Fruit fly (Drosophila melanogaster) whole organism, embryonic: Measurements from ENCODE around the gene CG6225.

Experiments used
- Atf6 ChIP-seq: fragments of 200-800 bp; sonication (Bioruptor generic); IDR thresholded peaks from 2 replicates; pipeline ENCODE4 v1.3.6; 2022; ENCODE audit warnings: missing biosample characterization, missing genetic modification characterization
- BEAF-32 ChIP-seq: fragments of 200-800 bp; sonication (Bioruptor generic); optimal IDR thresholded peaks from 3 replicates; lab custom pipeline; 2017; ENCODE audit warnings: missing biosample characterization, missing genetic modification characterization, mild to moderate bottlenecking, moderate library complexity, missing genetic modification reagents
- BtbVII ChIP-seq: fragments of 200-800 bp; sonication (Bioruptor generic); optimal IDR thresholded peaks from 3 replicates; lab custom pipeline; 2017; ENCODE audit warnings: missing biosample characterization, mild to moderate bottlenecking, missing genetic modification characterization
- CG10543 ChIP-seq: fragments of 200-800 bp; sonication (Bioruptor generic); optimal IDR thresholded peaks from 3 replicates; lab custom pipeline; 2017; ENCODE audit warnings: missing biosample characterization, mild to moderate bottlenecking, missing genetic modification characterization, moderate library complexity
- CG12299 ChIP-seq: fragments of 200-800 bp; sonication (Bioruptor generic); optimal IDR thresholded peaks from 2 replicates; lab custom pipeline; 2018; ENCODE audit warnings: missing biosample characterization, mild to moderate bottlenecking, missing genetic modification characterization
- CG12659 ChIP-seq: fragments of 200-800 bp; sonication (Bioruptor generic); optimal IDR thresholded peaks from 3 replicates; lab custom pipeline; 2017; ENCODE audit warnings: mild to moderate bottlenecking, missing biosample characterization, missing genetic modification reagents, missing genetic modification characterization
- CG13123 ChIP-seq: fragments of 200-800 bp; sonication (Bioruptor generic); optimal IDR thresholded peaks from 2 replicates; lab custom pipeline; 2016; ENCODE audit warnings: missing biosample characterization, missing genetic modification characterization
- CG13775 ChIP-seq: fragments of 200-800 bp; sonication (Bioruptor generic); optimal IDR thresholded peaks from 3 replicates; lab custom pipeline; 2017; ENCODE audit warnings: missing biosample characterization, mild to moderate bottlenecking, missing genetic modification characterization
- CG15011 ChIP-seq: fragments of 200-800 bp; sonication (Bioruptor generic); optimal IDR thresholded peaks from 3 replicates; lab custom pipeline; 2018; ENCODE audit warnings: missing biosample characterization, mild to moderate bottlenecking, missing genetic modification characterization
- CG16779 ChIP-seq: fragments of 200-800 bp; sonication (Bioruptor generic); IDR thresholded peaks from 2 replicates; pipeline ENCODE4 v1.3.6; 2022; ENCODE audit warnings: missing biosample characterization, missing genetic modification characterization
- CG16813 ChIP-seq: fragments of 200-800 bp; sonication (Bioruptor generic); IDR thresholded peaks from 3 replicates; pipeline ENCODE4 v1.3.6; 2022; ENCODE audit warnings: missing biosample characterization, missing genetic modification characterization; ENCODE audit not compliant: partially characterized antibody
- CG17802 ChIP-seq: fragments of 200-800 bp; sonication (Bioruptor generic); optimal IDR thresholded peaks from 2 replicates; lab custom pipeline; 2018; ENCODE audit warnings: missing biosample characterization, mild to moderate bottlenecking, missing genetic modification characterization, moderate library complexity
- CG18476 ChIP-seq: fragments of 200-800 bp; sonication (Bioruptor generic); optimal IDR thresholded peaks from 2 replicates; lab custom pipeline; 2016; ENCODE audit warnings: missing biosample characterization, mild to moderate bottlenecking, missing genetic modification characterization
- CG2202 ChIP-seq: fragments of 200-800 bp; sonication (Bioruptor generic); optimal IDR thresholded peaks from 2 replicates; lab custom pipeline; 2018; ENCODE audit warnings: missing biosample characterization, mild to moderate bottlenecking, missing genetic modification characterization
- CG32532 ChIP-seq: fragments of 200-800 bp; sonication (Bioruptor generic); IDR thresholded peaks from 2 replicates; pipeline ENCODE4 v1.3.6; 2022; ENCODE audit warnings: missing biosample characterization, missing genetic modification characterization
- CG34376 ChIP-seq: fragments of 200-800 bp; sonication (Bioruptor generic); optimal IDR thresholded peaks from 2 replicates; lab custom pipeline; 2018; ENCODE audit warnings: missing biosample characterization, mild to moderate bottlenecking, missing genetic modification characterization
- CG4707 ChIP-seq: fragments of 200-800 bp; sonication (Bioruptor generic); optimal IDR thresholded peaks from 2 replicates; lab custom pipeline; 2018; ENCODE audit warnings: missing biosample characterization, mild to moderate bottlenecking, missing genetic modification characterization, moderate library complexity
- CoRest ChIP-seq: fragments of 200-800 bp; sonication (Bioruptor generic); optimal IDR thresholded peaks from 3 replicates; lab custom pipeline; 2018; ENCODE audit warnings: missing biosample characterization, mild to moderate bottlenecking, missing genetic modification characterization, moderate library complexity
- Ets65A ChIP-seq: fragments of 200-800 bp; sonication (Bioruptor generic); peaks from one replicate; lab custom pipeline; 2016; ENCODE audit warnings: missing biosample characterization, missing genetic modification characterization
- Ets97D ChIP-seq: fragments of 200-800 bp; sonication (Bioruptor generic); optimal IDR thresholded peaks from 3 replicates; lab custom pipeline; 2016; ENCODE audit warnings: missing biosample characterization, missing genetic modification characterization
- Hmx ChIP-seq: fragments of 200-800 bp; sonication (Bioruptor generic); optimal IDR thresholded peaks from 2 replicates; lab custom pipeline; 2016; ENCODE audit warnings: missing biosample characterization, missing genetic modification characterization
- Hr78 ChIP-seq, 2 experiments: fragments of 200-800 bp in 1 of 2; fragments of >200 bp in 1 of 2; sonication (Bioruptor generic) in 1 of 2; optimal IDR thresholded peaks; 2 replicates each; lab custom pipeline; 2017 to 2019; ENCODE audit warnings: missing biosample characterization in 2 of 2, missing genetic modification characterization in 2 of 2, mild to moderate bottlenecking in 1 of 2, moderate library complexity in 1 of 2
- Jarid2 ChIP-seq: fragments of 200-800 bp; sonication (Bioruptor generic); optimal IDR thresholded peaks from 3 replicates; lab custom pipeline; 2017; ENCODE audit warnings: mild to moderate bottlenecking, missing biosample characterization, missing genetic modification reagents, missing genetic modification characterization
- Neu2 ChIP-seq: fragments of 200-800 bp; sonication (Bioruptor generic); optimal IDR thresholded peaks from 3 replicates; lab custom pipeline; 2016; ENCODE audit warnings: missing biosample characterization, missing genetic modification characterization, borderline replicate concordance
- Pdp1 ChIP-seq, 2 experiments: fragments of 200-800 bp; sonication (Bioruptor generic); optimal IDR thresholded peaks; 3 replicates each; lab custom pipeline; 2016; ENCODE audit warnings: missing biosample characterization in 2 of 2, missing genetic modification characterization in 2 of 2, mild to moderate bottlenecking in 1 of 2, moderate library complexity in 1 of 2
- Rfx ChIP-seq: fragments of 200-800 bp; sonication (Bioruptor generic); IDR thresholded peaks from 2 replicates; pipeline ENCODE4 v1.3.6; 2022; ENCODE audit warnings: missing biosample characterization, missing genetic modification characterization
- Sox102F ChIP-seq: fragments of 200-800 bp; sonication (Bioruptor generic); optimal IDR thresholded peaks from 2 replicates; lab custom pipeline; 2018; ENCODE audit warnings: missing biosample characterization, mild to moderate bottlenecking, missing genetic modification characterization, moderate library complexity
- Tbp ChIP-seq: fragments of >200 bp; optimal IDR thresholded peaks from 2 replicates; lab custom pipeline; 2018; ENCODE audit warnings: missing biosample characterization, missing genetic modification characterization
- YL-1 ChIP-seq: fragments of 200-800 bp; sonication (Bioruptor generic); optimal IDR thresholded peaks from 3 replicates; lab custom pipeline; 2017; ENCODE audit warnings: missing biosample characterization, mild to moderate bottlenecking, missing genetic modification characterization
- cad ChIP-seq: fragments of >200 bp; optimal IDR thresholded peaks from 2 replicates; lab custom pipeline; 2017; ENCODE audit warnings: missing biosample characterization, missing genetic modification characterization
- cato ChIP-seq: fragments of 200-800 bp; sonication (Bioruptor generic); optimal IDR thresholded peaks from 2 replicates; lab custom pipeline; 2016; ENCODE audit warnings: missing biosample characterization, missing genetic modification characterization, borderline replicate concordance
- cwo ChIP-seq: fragments of 200-800 bp; sonication (Bioruptor generic); optimal IDR thresholded peaks from 3 replicates; lab custom pipeline; 2017; ENCODE audit warnings: missing biosample characterization, missing genetic modification characterization, mild to moderate bottlenecking, moderate library complexity, missing genetic modification reagents
- exex ChIP-seq: fragments of 200-800 bp; sonication (Bioruptor generic); optimal IDR thresholded peaks from 4 replicates; lab custom pipeline; 2018; ENCODE audit warnings: missing biosample characterization, mild to moderate bottlenecking, missing genetic modification characterization, moderate library complexity
- gce ChIP-seq: fragments of 200-800 bp; sonication (Bioruptor generic); IDR thresholded peaks from 3 replicates; pipeline ENCODE4 v1.3.6; 2022; ENCODE audit warnings: missing biosample characterization, missing genetic modification characterization
- gfzf ChIP-seq: fragments of 200-800 bp; sonication (Bioruptor generic); optimal IDR thresholded peaks from 2 replicates; lab custom pipeline; 2016; ENCODE audit warnings: missing biosample characterization, mild to moderate bottlenecking, missing genetic modification characterization, moderate library complexity
- grn ChIP-seq: fragments of 200-800 bp; sonication (Bioruptor generic); optimal IDR thresholded peaks from 3 replicates; lab custom pipeline; 2017; ENCODE audit warnings: missing biosample characterization, missing genetic modification characterization
- hbn ChIP-seq: fragments of 200-800 bp; sonication (Bioruptor generic); IDR thresholded peaks from 2 replicates; pipeline ENCODE4 v1.3.6; 2022; ENCODE audit warnings: missing biosample characterization, missing genetic modification characterization; ENCODE audit not compliant: partially characterized antibody
- jumu ChIP-seq: fragments of 200-800 bp; sonication (Bioruptor generic); optimal IDR thresholded peaks from 3 replicates; lab custom pipeline; 2016; ENCODE audit warnings: missing biosample characterization, missing genetic modification characterization
- kay ChIP-seq: fragments of 200-800 bp; sonication (Bioruptor generic); optimal IDR thresholded peaks from 2 replicates; lab custom pipeline; 2016; ENCODE audit warnings: missing biosample characterization, missing genetic modification characterization
- mirr ChIP-seq: fragments of 200-800 bp; sonication (Bioruptor generic); optimal IDR thresholded peaks from 3 replicates; lab custom pipeline; 2018; ENCODE audit warnings: missing biosample characterization, mild to moderate bottlenecking, missing genetic modification characterization
- sd ChIP-seq: fragments of 200-800 bp; sonication (Bioruptor generic); optimal IDR thresholded peaks from 3 replicates; lab custom pipeline; 2018; ENCODE audit warnings: missing biosample characterization, mild to moderate bottlenecking, missing genetic modification characterization, moderate library complexity
- sens ChIP-seq: fragments of 200-800 bp; sonication (Bioruptor generic); peaks from one replicate; lab custom pipeline; 2016; ENCODE audit warnings: missing biosample characterization, missing genetic modification characterization
- sr ChIP-seq: fragments of 200-800 bp; sonication (Bioruptor generic); IDR thresholded peaks from 3 replicates; pipeline ENCODE4 v1.3.6; 2022; ENCODE audit warnings: missing biosample characterization, missing genetic modification characterization
- sug ChIP-seq: fragments of 200-800 bp; optimal IDR thresholded peaks from 2 replicates; lab custom pipeline; 2019; ENCODE audit warnings: missing biosample characterization, mild to moderate bottlenecking, missing genetic modification characterization, moderate library complexity
- toy ChIP-seq: fragments of 200-800 bp; sonication (Bioruptor generic); IDR thresholded peaks from 2 replicates; pipeline ENCODE4 v1.3.6; 2022; ENCODE audit warnings: missing biosample characterization, missing genetic modification characterization

CG6225 gene

DNA sequence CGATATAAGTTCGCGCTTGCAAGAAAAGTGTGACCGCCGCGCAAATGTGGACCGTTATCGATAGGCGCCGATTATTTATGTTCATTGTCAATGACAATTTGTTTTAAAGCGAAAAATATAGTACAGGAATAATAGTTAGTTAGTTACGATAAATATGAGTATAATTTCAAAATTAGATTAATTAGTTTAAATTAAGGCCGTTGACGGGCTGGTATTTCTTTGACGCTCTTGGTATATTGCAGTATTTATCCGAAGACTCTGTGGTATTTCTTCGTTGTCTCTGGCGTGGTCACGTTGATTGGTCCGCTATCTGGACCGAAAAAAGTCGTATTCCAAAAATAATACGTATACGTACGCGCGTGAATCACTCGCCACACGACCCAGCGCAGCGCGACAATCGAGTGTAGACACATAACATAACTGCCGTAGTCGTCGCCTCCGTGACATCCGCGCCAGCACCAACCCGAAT, 43.2 kb downstream of the CG6225 start (continued):
- TF ChIP-seq gce (GFP tag; lab: Robert Waterston, UW) (no peak), cad (GFP tag; lab: Kevin White, UChicago) (no peak), CG16813 (GFP tag; lab: Robert Waterston, UW) (peak; percentile 68), toy (no peak), CG13123 (no peak), CG13775 (peak; percentile 10), hbn (GFP tag; lab: Robert Waterston, UW) (0 out of 2 replicates have a peak, but pooled peaks have one; percentile 31)

DNA sequence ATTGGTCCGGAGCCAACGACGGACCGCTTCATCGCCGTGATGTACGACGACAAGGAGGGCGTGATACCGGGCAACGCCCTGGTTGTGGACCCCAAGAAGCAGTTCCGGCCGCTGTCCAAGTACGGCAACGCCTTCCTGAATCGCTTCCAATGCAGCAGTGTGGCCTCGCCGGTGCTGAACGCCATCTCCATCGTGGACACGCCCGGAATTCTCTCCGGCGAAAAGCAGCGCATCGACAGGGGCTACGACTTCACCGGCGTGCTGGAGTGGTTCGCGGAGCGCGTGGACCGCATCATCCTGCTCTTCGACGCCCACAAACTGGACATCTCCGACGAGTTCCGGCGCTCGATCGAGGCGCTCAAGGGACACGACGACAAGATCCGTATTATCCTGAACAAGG, 44.0 kb downstream of the CG6225 start:
- no peak for TF ChIP-seq Hmx
- peak; percentile 63 for TF ChIP-seq Ets65A (GFP tag; lab: Kevin White, UChicago)
- TF ChIP-seq CG17802 (tag; lab: Kevin White, UChicago): no peak

DNA sequence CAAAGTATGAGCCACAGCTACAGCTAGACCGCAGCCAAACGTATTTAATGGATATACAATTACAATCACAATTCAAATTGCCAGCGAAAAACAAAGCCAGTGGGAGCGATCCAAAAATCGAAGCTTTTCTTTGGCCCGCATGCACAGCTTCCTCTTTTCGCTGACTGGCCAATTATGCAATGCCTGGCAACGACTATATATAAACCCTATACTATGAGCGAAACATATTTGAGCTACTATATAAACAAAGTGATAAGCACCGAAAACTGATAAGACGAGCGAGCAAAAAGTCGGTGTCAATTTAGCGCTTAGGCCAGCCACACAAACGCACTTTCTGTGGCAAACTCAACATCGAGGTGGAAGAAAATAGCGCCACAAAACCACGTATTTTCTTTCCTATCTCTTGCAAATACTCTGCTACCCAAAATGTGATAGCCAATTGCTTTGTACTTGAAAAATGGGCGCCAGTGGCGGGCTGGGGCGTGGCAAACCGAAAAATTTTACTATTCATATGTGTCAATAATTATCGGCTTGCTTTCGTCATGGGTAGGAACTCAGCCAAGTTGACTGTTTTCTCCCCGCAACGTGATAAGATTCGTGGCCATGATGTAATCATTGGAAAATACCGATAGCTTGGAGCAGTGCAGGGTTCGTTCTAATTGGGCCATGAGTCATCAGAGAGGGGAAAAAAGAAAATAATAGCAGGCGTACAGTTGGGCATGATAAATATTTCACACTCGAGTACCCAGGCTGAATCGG, 45.4 kb downstream of the CG6225 start:
- TF ChIP-seq Jarid2 (GFP tag; lab: Kevin White, UChicago) (no peak), sug (peak; percentile 66), cwo (GFP tag; lab: Kevin White, UChicago) (peak; percentile 5), CG34376 (GFP tag; lab: Kevin White, UChicago) (peak; percentile 67), CG2202 (tag; lab: Kevin White, UChicago) (no peak), grn (GFP tag; lab: Kevin White, UChicago) (peak; percentile 48), Pdp1 (GFP tag; optimal IDR thresholded peaks at IDR 0.05; lab: Kevin White, UChicago) (peak in 1 of 2 experiments; percentile 95), jumu (no peak), CG10543 (GFP tag; lab: Kevin White, UChicago) (peak; percentile 51), Tbp (no peak), BtbVII (GFP tag; lab: Kevin White, UChicago) (peak; percentile 26), sd (tag; lab: Kevin White, UChicago) (peak; percentile 70), kay (GFP tag; lab: Kevin White, UChicago) (peak; percentile 41), exex (peak; percentile 66), sens (GFP tag; lab: Kevin White, UChicago) (peak; percentile 39)

DNA sequence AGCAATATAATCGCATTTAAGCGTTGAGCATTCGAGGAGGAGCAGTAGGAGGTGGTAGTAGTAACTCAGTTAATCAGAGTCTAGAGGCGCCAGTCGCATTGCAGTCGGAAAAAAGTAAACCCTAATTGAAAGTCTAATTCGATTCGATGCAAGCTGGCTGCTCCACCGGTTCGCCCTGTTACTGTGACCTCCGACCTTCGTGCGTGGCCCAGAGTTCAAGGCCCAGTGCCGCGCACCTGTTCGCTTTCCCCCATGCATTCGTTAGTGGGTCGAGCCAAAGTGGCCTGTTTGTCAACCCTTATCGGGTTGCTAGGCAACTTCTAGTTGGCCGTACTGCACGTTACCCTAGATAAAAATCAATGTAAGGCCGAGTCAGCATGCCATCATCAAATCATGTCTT, 46.1 kb downstream of the CG6225 start:
- TF ChIP-seq gfzf (no peak), Ets97D (no peak), cato (GFP tag; lab: Kevin White, UChicago) (no peak), Atf6 (no peak), Hr78 (GFP tag; optimal IDR thresholded peaks at IDR 0.05; lab: Kevin White, UChicago) (peak in 1 of 2 experiments; percentile 99), YL-1 (no peak), Sox102F (GFP tag; lab: Kevin White, UChicago) (no peak), Rfx (GFP tag; lab: Robert Waterston, UW) (no peak), Neu2 (GFP tag; lab: Kevin White, UChicago) (no peak), sr (GFP tag; lab: Robert Waterston, UW) (no peak), CG4707 (GFP tag; lab: Kevin White, UChicago) (no peak), CG12659 (GFP tag; lab: Kevin White, UChicago) (no peak), CG15011 (GFP tag; lab: Kevin White, UChicago) (no peak), CG12299 (no peak), CoRest (no peak), CG16779 (GFP tag; lab: Robert Waterston, UW) (0 out of 2 replicates have a peak, but pooled peaks have one; percentile 32), mirr (no peak), BEAF-32 (GFP tag; lab: Kevin White, UChicago) (no peak), CG32532 (GFP tag; lab: Robert Waterston, UW) (no peak), CG18476 (GFP tag; lab: Kevin White, UChicago) (no peak)
